Worm (Caenorhabditis elegans) whole organism, late embryonic: ENCODE measurements around the gene spl-2.

Experiments used
- C08G9.2 ChIP-seq: sonication (generic microtip); optimal IDR thresholded peaks from 2 replicates; lab custom pipeline; 2016; ENCODE audit warnings: mild to moderate bottlenecking, missing genetic modification characterization, moderate library complexity, missing compliant biosample characterization
- elt-4 ChIP-seq: sonication (generic microtip); optimal IDR thresholded peaks from 2 replicates; lab custom pipeline; 2016; ENCODE audit warnings: missing genetic modification characterization, missing compliant biosample characterization
- fax-1 ChIP-seq: sonication (generic microtip); optimal IDR thresholded peaks from 2 replicates; lab custom pipeline; 2016; ENCODE audit warnings: missing genotype, missing genetic modification characterization, missing compliant biosample characterization
- hlh-6 ChIP-seq: sonication (generic microtip); optimal IDR thresholded peaks from 2 replicates; lab custom pipeline; 2016; ENCODE audit warnings: missing genotype, missing genetic modification characterization, missing compliant biosample characterization
- lin-11 ChIP-seq: fragments of 200-800 bp; sonication (Bioruptor generic); optimal IDR thresholded peaks from 2 replicates; lab custom pipeline; 2018; ENCODE audit warnings: mild to moderate bottlenecking, missing genetic modification characterization, missing compliant biosample characterization
- npax-4 ChIP-seq: sonication (generic microtip); optimal IDR thresholded peaks from 2 replicates; lab custom pipeline; 2016; ENCODE audit warnings: missing genetic modification characterization, missing compliant biosample characterization
- pag-3 ChIP-seq: sonication (generic microtip); optimal IDR thresholded peaks from 2 replicates; lab custom pipeline; 2016; ENCODE audit warnings: missing compliant biosample characterization, missing genetic modification characterization, borderline replicate concordance
- pax-1 ChIP-seq: fragments of 150-350 bp; optimal IDR thresholded peaks from 2 replicates; lab custom pipeline; 2014; ENCODE audit warnings: missing biosample characterization, missing genetic modification characterization
- rnt-1 ChIP-seq: sonication (generic microtip); optimal IDR thresholded peaks from 2 replicates; lab custom pipeline; 2016; ENCODE audit warnings: missing genetic modification characterization, missing compliant biosample characterization
- ttx-3 ChIP-seq: sonication (generic microtip); optimal IDR thresholded peaks from 2 replicates; lab custom pipeline; 2016; ENCODE audit warnings: missing genetic modification reagents, missing genetic modification characterization, missing compliant biosample characterization
- unc-42 ChIP-seq: sonication (generic microtip); optimal IDR thresholded peaks from 2 replicates; lab custom pipeline; 2016; ENCODE audit warnings: missing genotype, missing genetic modification characterization, missing compliant biosample characterization

- no peak for TF ChIP-seq fax-1
- no peak for TF ChIP-seq pax-1 (tag; lab: Kevin White, UChicago)
- TF ChIP-seq npax-4, result no peak
- TF ChIP-seq unc-42, result no peak
- TF ChIP-seq rnt-1 (tag; lab: Kevin White, UChicago), result no peak
- TF ChIP-seq elt-4 (tag; lab: Kevin White, UChicago), result no peak
- no peak for TF ChIP-seq pag-3 (tag; lab: Kevin White, UChicago)
- TF ChIP-seq hlh-6 (tag; lab: Kevin White, UChicago), result no peak
- no peak for TF ChIP-seq ttx-3 (tag; lab: Kevin White, UChicago)
- no peak for TF ChIP-seq C08G9.2 (tag; lab: Kevin White, UChicago)
- TF ChIP-seq lin-11 (tag; lab: Kevin White, UChicago), result no peak
Observed at ce11 chrV:9173789-9174188, 27.1 kb upstream of the spl-2 start, which contains the start of gene pqn-16.
